Fruit fly (Drosophila melanogaster) whole organism, embryonic: ENCODE results near the gene CG3534.

Experiments
- Aef1 ChIP-seq: fragments of 200-800 bp; sonication (Bioruptor generic); IDR thresholded peaks from 3 replicates; pipeline ENCODE4 v1.3.6; 2022; ENCODE audit warnings: missing biosample characterization, missing genetic modification characterization
- BEAF-32 ChIP-seq: fragments of 200-800 bp; sonication (Bioruptor generic); optimal IDR thresholded peaks from 3 replicates; lab custom pipeline; 2017; ENCODE audit warnings: missing biosample characterization, missing genetic modification characterization, mild to moderate bottlenecking, moderate library complexity, missing genetic modification reagents
- CG10543 ChIP-seq: fragments of 200-800 bp; sonication (Bioruptor generic); optimal IDR thresholded peaks from 3 replicates; lab custom pipeline; 2017; ENCODE audit warnings: missing biosample characterization, mild to moderate bottlenecking, missing genetic modification characterization, moderate library complexity
- CG12155 ChIP-seq: fragments of 200-800 bp; sonication (Bioruptor generic); optimal IDR thresholded peaks from 3 replicates; lab custom pipeline; 2016; ENCODE audit warnings: missing biosample characterization, missing genetic modification characterization
- CG12236 ChIP-seq: fragments of 200-800 bp; sonication (Bioruptor generic); optimal IDR thresholded peaks from 2 replicates; lab custom pipeline; 2016; ENCODE audit warnings: missing biosample characterization, missing genetic modification characterization
- CG13287 ChIP-seq: fragments of 200-800 bp; sonication (Bioruptor generic); IDR thresholded peaks from 2 replicates; pipeline ENCODE4 v1.3.6; 2022; ENCODE audit warnings: missing biosample characterization, missing genetic modification characterization; ENCODE audit not compliant: partially characterized antibody
- CG1603 ChIP-seq: fragments of 200-800 bp; sonication (Bioruptor generic); optimal IDR thresholded peaks from 2 replicates; lab custom pipeline; 2019; ENCODE audit warnings: missing biosample characterization, mild to moderate bottlenecking, missing genetic modification characterization, moderate library complexity
- CG16779 ChIP-seq: fragments of 200-800 bp; sonication (Bioruptor generic); IDR thresholded peaks from 2 replicates; pipeline ENCODE4 v1.3.6; 2022; ENCODE audit warnings: missing biosample characterization, missing genetic modification characterization
- CG1832 ChIP-seq: fragments of 200-800 bp; sonication (Bioruptor generic); optimal IDR thresholded peaks from 2 replicates; lab custom pipeline; 2017; ENCODE audit warnings: missing biosample characterization, mild to moderate bottlenecking, missing genetic modification characterization, inconsistent platforms
- CG18476 ChIP-seq: fragments of 200-800 bp; sonication (Bioruptor generic); optimal IDR thresholded peaks from 2 replicates; lab custom pipeline; 2016; ENCODE audit warnings: missing biosample characterization, mild to moderate bottlenecking, missing genetic modification characterization
- CG2120 ChIP-seq: fragments of 200-800 bp; sonication (Bioruptor generic); optimal IDR thresholded peaks from 3 replicates; lab custom pipeline; 2016; ENCODE audit warnings: missing biosample characterization, missing genetic modification characterization
- CG2199 ChIP-seq: fragments of 200-800 bp; sonication (Bioruptor generic); IDR thresholded peaks from 3 replicates; pipeline ENCODE4 v1.3.6; 2022; ENCODE audit warnings: missing biosample characterization, missing genetic modification characterization
- CG31365 ChIP-seq: fragments of 200-800 bp; sonication (Bioruptor generic); optimal IDR thresholded peaks from 2 replicates; lab custom pipeline; 2018; ENCODE audit warnings: missing biosample characterization, mild to moderate bottlenecking, missing genetic modification characterization
- CG3163 ChIP-seq: fragments of 200-800 bp; sonication (Bioruptor generic); optimal IDR thresholded peaks from 3 replicates; lab custom pipeline; 2016; ENCODE audit warnings: missing biosample characterization, missing genetic modification characterization
- CG4328 ChIP-seq: fragments of 200-800 bp; sonication (Bioruptor generic); optimal IDR thresholded peaks from 3 replicates; lab custom pipeline; 2017; ENCODE audit warnings: missing biosample characterization, missing genetic modification reagents, missing genetic modification characterization
- CG4707 ChIP-seq: fragments of 200-800 bp; sonication (Bioruptor generic); optimal IDR thresholded peaks from 2 replicates; lab custom pipeline; 2018; ENCODE audit warnings: missing biosample characterization, mild to moderate bottlenecking, missing genetic modification characterization, moderate library complexity
- CG4730 ChIP-seq: fragments of 200-800 bp; sonication (Bioruptor generic); IDR thresholded peaks from 2 replicates; pipeline ENCODE4 v1.3.6; 2022; ENCODE audit warnings: missing biosample characterization, missing genetic modification characterization
- CG6175 ChIP-seq: fragments of 200-800 bp; sonication (Bioruptor generic); IDR thresholded peaks from 3 replicates; pipeline ENCODE4 v1.3.6; 2022; ENCODE audit warnings: missing biosample characterization, missing genetic modification characterization
- CG6272 ChIP-seq: fragments of 200-800 bp; sonication (Bioruptor generic); IDR thresholded peaks from 2 replicates; pipeline ENCODE4 v1.3.6; 2022; ENCODE audit warnings: missing biosample characterization, missing genetic modification characterization
- CG6854 ChIP-seq: fragments of 200-800 bp; sonication (Bioruptor generic); optimal IDR thresholded peaks from 3 replicates; lab custom pipeline; 2017; ENCODE audit warnings: missing biosample characterization, mild to moderate bottlenecking, missing genetic modification characterization
- CG7271 ChIP-seq: fragments of 200-800 bp; sonication (Bioruptor generic); optimal IDR thresholded peaks from 2 replicates; lab custom pipeline; 2018; ENCODE audit warnings: missing biosample characterization, mild to moderate bottlenecking, missing genetic modification characterization, moderate library complexity
- CG7745 ChIP-seq: fragments of 200-800 bp; sonication (Bioruptor generic); optimal IDR thresholded peaks from 2 replicates; lab custom pipeline; 2018; ENCODE audit warnings: missing biosample characterization, mild to moderate bottlenecking, missing genetic modification characterization, moderate library complexity
- CG7839 ChIP-seq: fragments of 200-800 bp; sonication (Bioruptor generic); optimal IDR thresholded peaks from 3 replicates; lab custom pipeline; 2018; ENCODE audit warnings: missing biosample characterization, mild to moderate bottlenecking, missing genetic modification characterization, moderate library complexity
- CrebB ChIP-seq: fragments of 200-800 bp; sonication (Bioruptor generic); optimal IDR thresholded peaks from 3 replicates; lab custom pipeline; 2018; ENCODE audit warnings: missing biosample characterization, mild to moderate bottlenecking, missing genetic modification characterization
- HmgD ChIP-seq: fragments of 200-800 bp; sonication (Bioruptor generic); optimal IDR thresholded peaks from 3 replicates; lab custom pipeline; 2016; ENCODE audit warnings: missing biosample characterization, missing genetic modification characterization
- HmgZ ChIP-seq: fragments of 200-800 bp; sonication (Bioruptor generic); optimal IDR thresholded peaks from 2 replicates; lab custom pipeline; 2018; ENCODE audit warnings: missing biosample characterization, mild to moderate bottlenecking, missing genetic modification characterization
- Kr ChIP-seq: fragments of 200-800 bp; sonication (Bioruptor generic); optimal IDR thresholded peaks from 2 replicates; lab custom pipeline; 2017; ENCODE audit warnings: missing biosample characterization, mild to moderate bottlenecking, missing genetic modification characterization
- Lhr ChIP-seq: fragments of 200-800 bp; sonication (Bioruptor generic); optimal IDR thresholded peaks from 3 replicates; lab custom pipeline; 2017; ENCODE audit warnings: mild to moderate bottlenecking, missing biosample characterization, missing genetic modification reagents, missing genetic modification characterization
- NC2β ChIP-seq: fragments of 200-800 bp; sonication (Bioruptor generic); optimal IDR thresholded peaks from 2 replicates; lab custom pipeline; 2016; ENCODE audit warnings: missing biosample characterization, missing genetic modification characterization
- NFAT ChIP-seq: fragments of 200-800 bp; sonication (Bioruptor generic); IDR thresholded peaks from 2 replicates; pipeline ENCODE4 v1.3.6; 2022; ENCODE audit warnings: missing biosample characterization, missing genetic modification characterization
- Nf-YC ChIP-seq: fragments of 200-800 bp; optimal IDR thresholded peaks from 3 replicates; lab custom pipeline; 2019; ENCODE audit warnings: missing biosample characterization, mild to moderate bottlenecking, missing genetic modification characterization, moderate library complexity
- Poxn ChIP-seq: fragments of 200-800 bp; sonication (Bioruptor generic); IDR thresholded peaks from 2 replicates; pipeline ENCODE4 v1.3.6; 2022; ENCODE audit warnings: missing biosample characterization, missing genetic modification characterization
- Rx ChIP-seq: fragments of 200-800 bp; sonication (Bioruptor generic); IDR thresholded peaks from 2 replicates; pipeline ENCODE4 v1.3.6; 2022; ENCODE audit warnings: missing biosample characterization, missing genetic modification characterization
- Side ChIP-seq: fragments of 200-800 bp; sonication (Bioruptor generic); optimal IDR thresholded peaks from 2 replicates; lab custom pipeline; 2016; ENCODE audit warnings: missing biosample characterization, missing genetic modification characterization
- Stat92E ChIP-seq, 3 experiments: fragments of >200 bp in 2 of 3; fragments of 200-800 bp in 1 of 3; sonication (Bioruptor generic) in 1 of 3; optimal IDR thresholded peaks; 2 replicates each; lab custom pipeline; 2017 to 2019; ENCODE audit warnings: missing biosample characterization in 3 of 3, missing genetic modification characterization in 3 of 3, mild to moderate bottlenecking in 1 of 3, moderate library complexity in 1 of 3
- aop ChIP-seq: fragments of 200-800 bp; sonication (Bioruptor generic); IDR thresholded peaks from 2 replicates; pipeline ENCODE4 v1.3.6; 2022; ENCODE audit warnings: missing biosample characterization, missing genetic modification characterization
- dati ChIP-seq: fragments of 200-800 bp; sonication (Bioruptor generic); IDR thresholded peaks from 2 replicates; pipeline ENCODE4 v1.3.6; 2022; ENCODE audit warnings: missing biosample characterization, missing genetic modification characterization
- eve ChIP-seq, 2 experiments: fragments of >200 bp; optimal IDR thresholded peaks; 2 replicates each; lab custom pipeline; 2017; ENCODE audit warnings: missing biosample characterization in 2 of 2, missing genetic modification characterization in 2 of 2
- gt ChIP-seq: fragments of 200-800 bp; sonication (Bioruptor generic); IDR thresholded peaks from 2 replicates; pipeline ENCODE4 v1.3.6; 2022; ENCODE audit warnings: missing biosample characterization, missing genetic modification characterization
- kni ChIP-seq: fragments of 200-800 bp; sonication (Bioruptor generic); optimal IDR thresholded peaks from 3 replicates; lab custom pipeline; 2017; ENCODE audit warnings: mild to moderate bottlenecking, missing biosample characterization, missing genetic modification reagents, missing genetic modification characterization
- pita ChIP-seq: fragments of 200-800 bp; sonication (Bioruptor generic); optimal IDR thresholded peaks from 2 replicates; lab custom pipeline; 2017; ENCODE audit warnings: missing biosample characterization, mild to moderate bottlenecking, missing genetic modification characterization
- pnt ChIP-seq: fragments of 200-800 bp; sonication (Bioruptor generic); optimal IDR thresholded peaks from 3 replicates; lab custom pipeline; 2016; ENCODE audit warnings: missing biosample characterization, missing genetic modification characterization
- pros ChIP-seq: fragments of 200-800 bp; sonication (Bioruptor generic); optimal IDR thresholded peaks from 3 replicates; lab custom pipeline; 2019; ENCODE audit warnings: missing biosample characterization, mild to moderate bottlenecking, missing genetic modification characterization, moderate library complexity
- sens ChIP-seq: fragments of 200-800 bp; sonication (Bioruptor generic); peaks from one replicate; lab custom pipeline; 2016; ENCODE audit warnings: missing biosample characterization, missing genetic modification characterization
- sqz ChIP-seq: fragments of 200-800 bp; sonication (Bioruptor generic); optimal IDR thresholded peaks from 3 replicates; lab custom pipeline; 2018; ENCODE audit warnings: missing biosample characterization, mild to moderate bottlenecking, missing genetic modification characterization
- tap ChIP-seq: fragments of 200-800 bp; optimal IDR thresholded peaks from 3 replicates; lab custom pipeline; 2019; ENCODE audit warnings: missing biosample characterization, mild to moderate bottlenecking, missing genetic modification characterization, moderate library complexity
- ttk ChIP-seq: fragments of 200-800 bp; sonication (Bioruptor generic); IDR thresholded peaks from 2 replicates; pipeline ENCODE4 v2.1.2; 2022; ENCODE audit warnings: missing biosample characterization, missing genetic modification characterization
- unc-4 ChIP-seq: fragments of 200-800 bp; sonication (Bioruptor generic); IDR thresholded peaks from 2 replicates; pipeline ENCODE4 v1.3.6; 2022; ENCODE audit warnings: missing biosample characterization, missing genetic modification characterization; ENCODE audit not compliant: partially characterized antibody
- zfh2 ChIP-seq: fragments of 200-800 bp; sonication (Bioruptor generic); optimal IDR thresholded peaks from 2 replicates; lab custom pipeline; 2016; ENCODE audit warnings: missing biosample characterization, missing genetic modification characterization

Gene CG3534

DNA sequence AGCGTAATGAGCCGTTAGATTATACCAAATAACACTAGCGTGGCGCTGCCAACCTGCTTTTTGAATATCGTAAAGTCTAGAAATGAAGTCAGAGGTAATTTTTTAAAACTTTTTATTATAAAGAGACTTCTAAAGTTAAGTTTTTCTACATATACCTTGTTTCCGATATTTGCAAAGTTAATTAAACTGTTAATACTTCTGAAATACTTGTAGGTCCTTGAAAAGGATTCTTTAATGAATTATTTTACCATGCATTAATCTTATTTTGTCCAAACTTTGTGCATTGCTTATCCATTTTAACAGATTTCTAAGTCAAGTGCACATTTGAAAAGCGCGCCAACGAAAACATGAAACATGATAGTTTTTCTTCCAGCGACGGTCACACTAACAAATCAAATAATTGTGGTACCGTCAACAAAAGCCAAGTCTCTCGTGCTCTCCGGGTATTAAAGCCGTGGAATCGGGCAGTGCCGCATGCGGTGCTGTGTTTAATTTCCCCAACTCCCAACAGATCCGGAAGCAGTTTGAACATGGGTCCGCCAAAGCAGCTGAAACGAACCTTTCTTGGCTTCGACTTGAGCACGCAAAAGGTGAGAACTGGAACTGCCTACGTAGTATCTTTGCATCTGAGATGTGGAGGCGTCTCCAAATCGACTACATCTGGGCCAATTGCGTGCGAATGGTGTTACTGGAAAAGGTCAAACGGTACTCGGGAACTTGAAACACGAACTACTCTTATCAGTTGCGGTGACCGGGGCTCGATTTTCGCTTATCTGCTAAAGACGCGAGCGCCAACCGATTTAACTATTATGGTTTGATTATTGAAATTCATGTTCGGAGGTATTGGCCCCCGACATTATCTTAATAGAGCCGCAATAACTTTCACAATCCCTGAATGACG is at the start of gene CG3534, which contains the start of gene EMC2A (continued):
- TF ChIP-seq CG2120 (GFP tag; lab: Kevin White, UChicago) = peak; percentile 2
- no peak for TF ChIP-seq ttk (GFP tag; lab: Robert Waterston, UW)
- no peak for TF ChIP-seq Lhr (GFP tag; lab: Kevin White, UChicago)
- TF ChIP-seq aop (GFP tag; lab: Robert Waterston, UW) = no peak
- TF ChIP-seq Side (GFP tag; lab: Kevin White, UChicago) = no peak
- TF ChIP-seq CG16779 (GFP tag; lab: Robert Waterston, UW) = no peak
- TF ChIP-seq NC2β (GFP tag; lab: Kevin White, UChicago) = no peak
- peak; percentile 26; the same call in 1 of the 2 replicates for TF ChIP-seq CG13287 (GFP tag; lab: Robert Waterston, UW)
- TF ChIP-seq CG7745 (tag; lab: Kevin White, UChicago) = no peak
- no peak; the same call in 1 of the 2 replicates for TF ChIP-seq CG4730 (GFP tag; lab: Robert Waterston, UW)
- 0 out of 2 replicates have a peak, but pooled peaks have one; percentile 14 for TF ChIP-seq unc-4
- no peak for TF ChIP-seq CG6175 (GFP tag; lab: Robert Waterston, UW)
- no peak for TF ChIP-seq Rx (GFP tag; lab: Robert Waterston, UW)
- TF ChIP-seq Nf-YC (tag; lab: Kevin White, UChicago) = peak; percentile 25
- TF ChIP-seq HmgZ (tag; lab: Kevin White, UChicago) = no peak
- TF ChIP-seq sqz (GFP tag; lab: Kevin White, UChicago) = no peak
- TF ChIP-seq CG10543 = no peak
- TF ChIP-seq CrebB = no peak
- no peak for TF ChIP-seq zfh2 (GFP tag; lab: Kevin White, UChicago)
- TF ChIP-seq CG7271 (tag; lab: Kevin White, UChicago) = no peak
- TF ChIP-seq CG31365 (tag; lab: Kevin White, UChicago) = no peak
- no peak for TF ChIP-seq gt (GFP tag; lab: Robert Waterston, UW)
- no peak for TF ChIP-seq Aef1 (GFP tag; lab: Robert Waterston, UW)
- TF ChIP-seq CG4707 (GFP tag; lab: Kevin White, UChicago) = no peak
- TF ChIP-seq CG7839 (tag; lab: Kevin White, UChicago) = peak; percentile 54
- no peak for TF ChIP-seq Poxn
- no peak for TF ChIP-seq Kr (GFP tag; lab: Kevin White, UChicago)
- no peak for TF ChIP-seq kni (GFP tag; lab: Kevin White, UChicago)
- TF ChIP-seq eve (GFP tag; optimal IDR thresholded peaks at IDR 0.05; lab: Kevin White, UChicago) = no peak
- peak; percentile 21 for TF ChIP-seq CG1603
- no peak for TF ChIP-seq pros
- peak; percentile 86 for TF ChIP-seq sens (GFP tag; lab: Kevin White, UChicago)
- TF ChIP-seq HmgD = no peak
- TF ChIP-seq pita (GFP tag; lab: Kevin White, UChicago) = no peak
- no peak for TF ChIP-seq NFAT (GFP tag; lab: Robert Waterston, UW)
- no peak for TF ChIP-seq CG6854 (GFP tag; lab: Kevin White, UChicago)
- TF ChIP-seq BEAF-32 (GFP tag; lab: Kevin White, UChicago) = peak; percentile 10
- TF ChIP-seq CG12236 (GFP tag; lab: Kevin White, UChicago) = no peak
- no peak for TF ChIP-seq CG2199
- TF ChIP-seq dati = no peak
- TF ChIP-seq Stat92E (GFP tag; optimal IDR thresholded peaks at IDR 0.05; lab: Kevin White, UChicago) = peak in 1 of 3 experiments; percentile 34
- no peak for TF ChIP-seq CG6272 (GFP tag; lab: Robert Waterston, UW)
- TF ChIP-seq pnt (GFP tag; lab: Kevin White, UChicago) = no peak
- no peak for TF ChIP-seq CG12155 (GFP tag; lab: Kevin White, UChicago)
- no peak for TF ChIP-seq CG18476 (GFP tag; lab: Kevin White, UChicago)
- TF ChIP-seq CG1832 (GFP tag; lab: Kevin White, UChicago) = no peak
- TF ChIP-seq tap (tag; lab: Kevin White, UChicago) = no peak
- TF ChIP-seq CG3163 = no peak
- no peak for TF ChIP-seq CG4328 (GFP tag; lab: Kevin White, UChicago)
